Fruit fly (Drosophila melanogaster) whole organism, prepupa: ENCODE results near the gene LysRS.

ENCODE experiments used
- Blimp-1 ChIP-seq: fragments of 200-800 bp; sonication (Bioruptor generic); optimal IDR thresholded peaks from 3 replicates; lab custom pipeline; 2017; ENCODE audit warnings: missing biosample characterization, missing genetic modification characterization, mild to moderate bottlenecking, moderate library complexity, missing genetic modification reagents
- CG10631 ChIP-seq: fragments of 200-800 bp; sonication (Bioruptor generic); optimal IDR thresholded peaks from 2 replicates; lab custom pipeline; 2016; ENCODE audit warnings: missing biosample characterization, missing genetic modification characterization
- CG10669 ChIP-seq: fragments of 200-800 bp; sonication (Bioruptor generic); optimal IDR thresholded peaks from 3 replicates; lab custom pipeline; 2018; ENCODE audit warnings: missing biosample characterization, mild to moderate bottlenecking, missing genetic modification characterization, moderate library complexity
- CG11294 ChIP-seq: fragments of 200-800 bp; sonication (Bioruptor generic); IDR thresholded peaks from 2 replicates; pipeline ENCODE4 v1.3.6; 2022; ENCODE audit warnings: missing biosample characterization, missing genetic modification characterization
- CG11762 ChIP-seq: fragments of 200-800 bp; sonication (Bioruptor generic); optimal IDR thresholded peaks from 3 replicates; lab custom pipeline; 2016; ENCODE audit warnings: missing biosample characterization, missing genetic modification characterization; ENCODE audit not compliant: insufficient read depth
- CG11902 ChIP-seq: fragments of 200-800 bp; sonication (Bioruptor generic); optimal IDR thresholded peaks from 3 replicates; lab custom pipeline; 2016; ENCODE audit warnings: missing biosample characterization, missing genetic modification characterization
- CG15336 ChIP-seq: fragments of 200-800 bp; sonication (Bioruptor generic); IDR thresholded peaks from 2 replicates; pipeline ENCODE4 v1.3.6; 2022; ENCODE audit warnings: missing biosample characterization, missing genetic modification characterization
- CG1621 ChIP-seq: fragments of 200-800 bp; sonication (Bioruptor generic); optimal IDR thresholded peaks from 3 replicates; lab custom pipeline; 2018; ENCODE audit warnings: missing biosample characterization, mild to moderate bottlenecking, missing genetic modification characterization
- CG16779 ChIP-seq: fragments of 200-800 bp; sonication (Bioruptor generic); optimal IDR thresholded peaks from 3 replicates; lab custom pipeline; 2017; ENCODE audit warnings: missing biosample characterization, mild to moderate bottlenecking, missing genetic modification characterization
- CG3032 ChIP-seq: fragments of 200-800 bp; optimal IDR thresholded peaks from 2 replicates; lab custom pipeline; 2019; ENCODE audit warnings: missing biosample characterization, mild to moderate bottlenecking, missing genetic modification characterization, moderate library complexity
- CG31627 ChIP-seq: fragments of 200-800 bp; sonication (Bioruptor generic); optimal IDR thresholded peaks from 3 replicates; lab custom pipeline; 2016; ENCODE audit warnings: missing biosample characterization, missing genetic modification characterization
- CG34406 ChIP-seq: fragments of 200-800 bp; sonication (Bioruptor generic); optimal IDR thresholded peaks from 3 replicates; lab custom pipeline; 2016; ENCODE audit warnings: missing biosample characterization, missing genetic modification characterization
- CG3919 ChIP-seq: fragments of 200-800 bp; sonication (Bioruptor generic); optimal IDR thresholded peaks from 3 replicates; lab custom pipeline; 2016; ENCODE audit warnings: missing biosample characterization, missing genetic modification characterization
- CG4318 ChIP-seq: fragments of 200-800 bp; sonication (Bioruptor generic); optimal IDR thresholded peaks from 3 replicates; lab custom pipeline; 2017; ENCODE audit warnings: missing biosample characterization, mild to moderate bottlenecking, missing genetic modification characterization
- CG6163 ChIP-seq: fragments of 200-800 bp; sonication (Bioruptor generic); IDR thresholded peaks from 3 replicates; pipeline ENCODE4 v1.3.6; 2022; ENCODE audit warnings: missing biosample characterization, missing genetic modification characterization
- CG6276 ChIP-seq: fragments of 200-800 bp; sonication (Bioruptor generic); optimal IDR thresholded peaks from 2 replicates; lab custom pipeline; 2017; ENCODE audit warnings: missing biosample characterization, mild to moderate bottlenecking, missing genetic modification characterization
- CG6792 ChIP-seq: fragments of 200-800 bp; sonication (Bioruptor generic); optimal IDR thresholded peaks from 3 replicates; lab custom pipeline; 2016; ENCODE audit warnings: missing biosample characterization, missing genetic modification characterization
- CG6808 ChIP-seq: fragments of 200-800 bp; sonication (Bioruptor generic); optimal IDR thresholded peaks from 3 replicates; lab custom pipeline; 2017; ENCODE audit warnings: missing biosample characterization, missing genetic modification characterization, mild to moderate bottlenecking, moderate library complexity, missing genetic modification reagents
- CG7368 ChIP-seq: fragments of 200-800 bp; sonication (Bioruptor generic); optimal IDR thresholded peaks from 3 replicates; lab custom pipeline; 2016; ENCODE audit warnings: missing biosample characterization, missing genetic modification characterization
- CG8119 ChIP-seq: fragments of 200-800 bp; sonication (Bioruptor generic); IDR thresholded peaks from 3 replicates; pipeline ENCODE4 v1.3.6; 2022; ENCODE audit warnings: missing biosample characterization, missing genetic modification characterization
- CG8319 ChIP-seq: fragments of 200-800 bp; sonication (Bioruptor generic); optimal IDR thresholded peaks from 3 replicates; lab custom pipeline; 2016; ENCODE audit warnings: missing biosample characterization, missing genetic modification characterization
- CG8632 ChIP-seq: fragments of 200-800 bp; sonication (Bioruptor generic); optimal IDR thresholded peaks from 3 replicates; lab custom pipeline; 2016; ENCODE audit warnings: missing biosample characterization, missing genetic modification characterization
- CG9139 ChIP-seq: fragments of 200-800 bp; sonication (Bioruptor generic); optimal IDR thresholded peaks from 3 replicates; lab custom pipeline; 2017; ENCODE audit warnings: missing biosample characterization, mild to moderate bottlenecking, missing genetic modification characterization
- Eip75B ChIP-seq: fragments of 200-800 bp; sonication (Bioruptor generic); optimal IDR thresholded peaks from 3 replicates; lab custom pipeline; 2016; ENCODE audit warnings: missing biosample characterization, missing genetic modification characterization
- Eip78C ChIP-seq: fragments of 200-800 bp; sonication (Bioruptor generic); peaks from one replicate; lab custom pipeline; 2016; ENCODE audit warnings: missing biosample characterization, missing genetic modification characterization
- Ets21C ChIP-seq: fragments of 200-800 bp; sonication (Bioruptor generic); optimal IDR thresholded peaks from 3 replicates; lab custom pipeline; 2016; ENCODE audit warnings: missing biosample characterization, missing genetic modification characterization
- Hr38 ChIP-seq: sonication (Bioruptor generic); optimal IDR thresholded peaks from 2 replicates; lab custom pipeline; 2016; ENCODE audit warnings: missing biosample characterization, missing genetic modification characterization
- Hr39 ChIP-seq: fragments of 200-800 bp; sonication (Bioruptor generic); optimal IDR thresholded peaks from 2 replicates; lab custom pipeline; 2016; ENCODE audit warnings: missing biosample characterization, missing genetic modification characterization
- Lpt ChIP-seq: fragments of 200-800 bp; sonication (Bioruptor generic); optimal IDR thresholded peaks from 3 replicates; lab custom pipeline; 2016; ENCODE audit warnings: missing biosample characterization, missing genetic modification characterization
- Met ChIP-seq: fragments of 200-800 bp; sonication (Bioruptor generic); optimal IDR thresholded peaks from 3 replicates; lab custom pipeline; 2016; ENCODE audit warnings: missing biosample characterization, missing genetic modification characterization
- OdsH ChIP-seq: fragments of 200-800 bp; sonication (Bioruptor generic); optimal IDR thresholded peaks from 3 replicates; lab custom pipeline; 2016; ENCODE audit warnings: missing biosample characterization, missing genetic modification characterization
- Sox15 ChIP-seq: fragments of 200-800 bp; sonication (Bioruptor generic); optimal IDR thresholded peaks from 3 replicates; lab custom pipeline; 2016; ENCODE audit warnings: missing biosample characterization, missing genetic modification characterization
- achi ChIP-seq: fragments of 200-800 bp; sonication (Bioruptor generic); optimal IDR thresholded peaks from 3 replicates; lab custom pipeline; 2016; ENCODE audit warnings: missing biosample characterization, missing genetic modification characterization
- acj6 ChIP-seq: fragments of 200-800 bp; sonication (Bioruptor generic); optimal IDR thresholded peaks from 3 replicates; lab custom pipeline; 2016; ENCODE audit warnings: missing biosample characterization, missing genetic modification characterization
- cyc ChIP-seq: fragments of 200-800 bp; sonication (Bioruptor generic); optimal IDR thresholded peaks from 3 replicates; lab custom pipeline; 2016; ENCODE audit warnings: missing biosample characterization, missing genetic modification characterization
- dsx ChIP-seq: fragments of 200-800 bp; optimal IDR thresholded peaks from 3 replicates; lab custom pipeline; 2019; ENCODE audit warnings: missing biosample characterization, mild to moderate bottlenecking, missing genetic modification characterization, moderate library complexity; ENCODE audit not compliant: poor library complexity, severe bottlenecking
- eg ChIP-seq: fragments of 200-800 bp; sonication (Bioruptor generic); IDR thresholded peaks from 3 replicates; pipeline ENCODE4 v1.3.6; 2022; ENCODE audit warnings: missing biosample characterization, missing genetic modification characterization
- esn ChIP-seq: fragments of 200-800 bp; sonication (Bioruptor generic); optimal IDR thresholded peaks from 2 replicates; lab custom pipeline; 2016; ENCODE audit warnings: missing biosample characterization, mild to moderate bottlenecking, missing genetic modification characterization, moderate library complexity
- fd85E ChIP-seq: fragments of 200-800 bp; sonication (Bioruptor generic); optimal IDR thresholded peaks from 3 replicates; lab custom pipeline; 2016; ENCODE audit warnings: missing biosample characterization, missing genetic modification characterization
- fkh ChIP-seq: fragments of 200-800 bp; sonication (Bioruptor generic); optimal IDR thresholded peaks from 3 replicates; lab custom pipeline; 2017; ENCODE audit warnings: missing biosample characterization, mild to moderate bottlenecking, missing genetic modification characterization, moderate library complexity
- lz ChIP-seq: fragments of 200-800 bp; sonication (Bioruptor generic); optimal IDR thresholded peaks from 3 replicates; lab custom pipeline; 2016; ENCODE audit warnings: missing biosample characterization, missing genetic modification characterization
- salr ChIP-seq, 2 experiments: fragments of 200-800 bp; sonication (Bioruptor generic); optimal IDR thresholded peaks; 3 replicates each; lab custom pipeline; 2016 to 2018; ENCODE audit warnings: missing biosample characterization in 2 of 2, missing genetic modification characterization in 2 of 2, mild to moderate bottlenecking in 1 of 2
- spab ChIP-seq: fragments of 200-800 bp; sonication (Bioruptor generic); optimal IDR thresholded peaks from 2 replicates; lab custom pipeline; 2017; ENCODE audit warnings: missing biosample characterization, mild to moderate bottlenecking, missing genetic modification characterization, missing genetic modification reagents
- svp ChIP-seq: fragments of 200-800 bp; sonication (Bioruptor generic); peaks from one replicate; lab custom pipeline; 2016; ENCODE audit warnings: missing biosample characterization, missing genetic modification characterization
- topi ChIP-seq: fragments of 200-800 bp; sonication (Bioruptor generic); optimal IDR thresholded peaks from 3 replicates; lab custom pipeline; 2016; ENCODE audit warnings: missing biosample characterization, missing genetic modification characterization
- vri ChIP-seq: fragments of 200-800 bp; sonication (Bioruptor generic); optimal IDR thresholded peaks from 3 replicates; lab custom pipeline; 2016; ENCODE audit warnings: missing biosample characterization, mild to moderate bottlenecking, missing genetic modification characterization

LysRS gene

dm6 chrX:9583440-9584103 lies 25.1 kb downstream of the LysRS start (continued):
- peak; percentile 51 for TF ChIP-seq fkh (GFP tag; lab: Kevin White, UChicago)
- TF ChIP-seq cyc (GFP tag; lab: Kevin White, UChicago): peak; percentile 64
- TF ChIP-seq CG10631 (GFP tag; lab: Kevin White, UChicago): peak; percentile 94
- peak; percentile 61 for TF ChIP-seq CG11902 (GFP tag; lab: Kevin White, UChicago)
- peak; percentile 84 for TF ChIP-seq CG11762
- peak; percentile 94 for TF ChIP-seq CG4318 (GFP tag; lab: Kevin White, UChicago)
- peak; percentile 39 for TF ChIP-seq Hr39 (GFP tag; lab: Kevin White, UChicago)
- peak; percentile 87 for TF ChIP-seq Eip75B
- peak; percentile 96 for TF ChIP-seq CG6276 (GFP tag; lab: Kevin White, UChicago)
- TF ChIP-seq CG9139: peak; percentile 87
- no peak for TF ChIP-seq Blimp-1 (GFP tag; lab: Kevin White, UChicago)
- peak; percentile 92 for TF ChIP-seq dsx (GFP tag; lab: Kevin White, UChicago)
- peak; percentile 93 for TF ChIP-seq CG10669 (GFP tag; lab: Kevin White, UChicago)
- TF ChIP-seq CG7368 (GFP tag; lab: Kevin White, UChicago): peak; percentile 89
- peak; percentile 95 for TF ChIP-seq Eip78C
- peak; percentile 91 for TF ChIP-seq CG11294 (GFP tag; lab: Robert Waterston, UW)
- TF ChIP-seq salr (GFP tag; optimal IDR thresholded peaks at IDR 0.05; lab: Kevin White, UChicago): peak; percentile 88 to 91

- TF ChIP-seq CG34406 (GFP tag; lab: Kevin White, UChicago) (peak; percentile 68), lz (GFP tag; lab: Kevin White, UChicago) (peak; percentile 58), Sox15 (GFP tag; lab: Kevin White, UChicago) (peak; percentile 27), CG6808 (peak; percentile 40), cyc (GFP tag; lab: Kevin White, UChicago) (peak; percentile 31), CG31627 (GFP tag; lab: Kevin White, UChicago) (peak; percentile 30), fkh (GFP tag; lab: Kevin White, UChicago) (no peak), CG8319 (peak; percentile 17), CG1621 (tag; lab: Kevin White, UChicago) (peak; percentile 12), Lpt (GFP tag; lab: Kevin White, UChicago) (peak; percentile 65), CG6792 (GFP tag; lab: Kevin White, UChicago) (peak; percentile 65), CG3032 (tag; lab: Kevin White, UChicago) (peak; percentile 69), CG8632 (GFP tag; lab: Kevin White, UChicago) (peak; percentile 69), fd85E (GFP tag; lab: Kevin White, UChicago) (peak; percentile 17), CG15336 (GFP tag; lab: Robert Waterston, UW) (peak; percentile 61), Met (GFP tag; lab: Kevin White, UChicago) (peak; percentile 69), topi (GFP tag; lab: Kevin White, UChicago) (peak; percentile 65), Eip78C (peak; percentile 94), acj6 (GFP tag; lab: Kevin White, UChicago) (peak; percentile 58), OdsH (GFP tag; lab: Kevin White, UChicago) (peak; percentile 65), CG7368 (GFP tag; lab: Kevin White, UChicago) (peak; percentile 47), Eip75B (peak; percentile 52), spab (peak; percentile 44), CG8119 (GFP tag; lab: Robert Waterston, UW) (peak; percentile 68; the same call in 2 of the 3 replicates), CG16779 (tag; lab: Kevin White, UChicago) (no peak), svp (GFP tag; lab: Kevin White, UChicago) (peak; percentile 77), esn (GFP tag; lab: Kevin White, UChicago) (peak; percentile 75), achi (GFP tag; lab: Kevin White, UChicago) (peak; percentile 32), vri (GFP tag; lab: Kevin White, UChicago) (peak; percentile 26), CG9139 (no peak), CG11902 (GFP tag; lab: Kevin White, UChicago) (peak; percentile 36), Hr39 (GFP tag; lab: Kevin White, UChicago) (peak; percentile 47), Ets21C (GFP tag; lab: Kevin White, UChicago) (peak; percentile 15), CG11294 (GFP tag; lab: Robert Waterston, UW) (no peak), CG6163 (GFP tag; lab: Robert Waterston, UW) (0 out of 3 replicates have a peak, but pooled peaks have one; percentile 20), Blimp-1 (GFP tag; lab: Kevin White, UChicago) (no peak), eg (GFP tag; lab: Robert Waterston, UW) (peak; percentile 47; the same call in 1 of the 3 replicates), Hr38 (GFP tag; lab: Kevin White, UChicago) (no peak), CG3919 (GFP tag; lab: Kevin White, UChicago) (peak; percentile 64)
Observed at dm6 chrX:9582659-9583317, 25.9 kb downstream of the LysRS start.
